Worm (Caenorhabditis elegans) whole organism, L3 larva: ENCODE measurements around the gene str-101.
"Not testable (repeated sequence)": the region's sequence is repeated elsewhere in the genome, so short reads cannot be mapped to it uniquely, and the experiment has no call there.

Experiments used
- R02D3.7 ChIP-seq: fragments of 150-350 bp; optimal IDR thresholded peaks from 2 replicates; lab custom pipeline; 2014; ENCODE audit warnings: missing biosample characterization, missing genetic modification characterization
- ZK546.5 ChIP-seq: sonication (generic microtip); optimal IDR thresholded peaks from 2 replicates; lab custom pipeline; 2017; ENCODE audit warnings: missing biosample characterization, missing genetic modification characterization
- ama-1 ChIP-seq: fragments of 150-350 bp; optimal IDR thresholded peaks from 2 replicates; lab custom pipeline; 2018
- ceh-16 ChIP-seq: sonication (generic microtip); optimal IDR thresholded peaks from 2 replicates; lab custom pipeline; 2017; ENCODE audit warnings: missing biosample characterization, missing genetic modification characterization
- daf-12 ChIP-seq: fragments of 150-350 bp; optimal IDR thresholded peaks from 2 replicates; lab custom pipeline; 2014; ENCODE audit warnings: missing biosample characterization, missing genetic modification reagents, missing genetic modification characterization
- elt-1 ChIP-seq: fragments of 150-350 bp; optimal IDR thresholded peaks from 2 replicates; lab custom pipeline; 2014; ENCODE audit warnings: missing biosample characterization, missing genetic modification characterization
- elt-2 ChIP-seq: sonication (generic microtip); optimal IDR thresholded peaks from 2 replicates; lab custom pipeline; 2016; ENCODE audit warnings: missing genetic modification reagents, mild to moderate bottlenecking, missing genetic modification characterization, missing compliant biosample characterization
- fkh-2 ChIP-seq: fragments of 150-350 bp; optimal IDR thresholded peaks from 2 replicates; lab custom pipeline; 2014; ENCODE audit warnings: missing biosample characterization, missing genetic modification reagents, missing genetic modification characterization
- fos-1 ChIP-seq: fragments of 150-350 bp; optimal IDR thresholded peaks from 2 replicates; lab custom pipeline; 2014; ENCODE audit warnings: missing biosample characterization, missing genetic modification characterization
- hmg-11 ChIP-seq: sonication (generic microtip); optimal IDR thresholded peaks from 2 replicates; lab custom pipeline; 2016; ENCODE audit warnings: missing genetic modification characterization, missing compliant biosample characterization
- lin-15B ChIP-seq: fragments of 150-350 bp; optimal IDR thresholded peaks from 2 replicates; lab custom pipeline; 2014; ENCODE audit warnings: missing biosample characterization, missing genetic modification characterization
- lin-39 ChIP-seq: fragments of 150-350 bp; optimal IDR thresholded peaks from 2 replicates; lab custom pipeline; 2018; ENCODE audit warnings: missing biosample characterization, missing genetic modification reagents, missing genetic modification characterization
- lsy-12 ChIP-seq: sonication (generic microtip); optimal IDR thresholded peaks from 2 replicates; lab custom pipeline; 2016; ENCODE audit warnings: mild to moderate bottlenecking, missing genetic modification characterization, missing compliant biosample characterization
- mdl-1 ChIP-seq: fragments of 150-350 bp; optimal IDR thresholded peaks from 2 replicates; lab custom pipeline; 2014; ENCODE audit warnings: missing biosample characterization, missing genetic modification characterization
- mml-1 ChIP-seq: fragments of 150-350 bp; sonication (generic microtip); optimal IDR thresholded peaks from 3 replicates; lab custom pipeline; 2014; ENCODE audit warnings: missing biosample characterization, missing genetic modification characterization
- nfya-1 ChIP-seq: sonication (generic microtip); optimal IDR thresholded peaks from 2 replicates; lab custom pipeline; 2017; ENCODE audit warnings: missing genetic modification characterization, mild to moderate bottlenecking, missing compliant biosample characterization, antibody characterized with exemption, moderate library complexity; ENCODE audit not compliant: insufficient read depth
- nhr-11 ChIP-seq: fragments of 150-350 bp; optimal IDR thresholded peaks from 2 replicates; lab custom pipeline; 2014; ENCODE audit warnings: missing biosample characterization, missing genetic modification characterization
- nhr-23 ChIP-seq: fragments of 150-350 bp; optimal IDR thresholded peaks from 2 replicates; lab custom pipeline; 2014; ENCODE audit warnings: missing biosample characterization, missing genetic modification reagents, missing genetic modification characterization
- nhr-237 ChIP-seq: fragments of 150-350 bp; optimal IDR thresholded peaks from 2 replicates; lab custom pipeline; 2014; ENCODE audit warnings: missing biosample characterization, missing genetic modification characterization
- nhr-25 ChIP-seq: sonication (generic microtip); optimal IDR thresholded peaks from 2 replicates; lab custom pipeline; 2017; ENCODE audit warnings: missing biosample characterization, missing genetic modification characterization
- nhr-67 ChIP-seq: fragments of 150-350 bp; optimal IDR thresholded peaks from 2 replicates; lab custom pipeline; 2014; ENCODE audit warnings: missing biosample characterization, missing genetic modification characterization
- nhr-76 ChIP-seq: fragments of 150-350 bp; sonication (generic microtip); optimal IDR thresholded peaks from 5 replicates; lab custom pipeline; 2014; ENCODE audit warnings: missing biosample characterization, missing genetic modification characterization
- nhr-77 ChIP-seq: fragments of 150-350 bp; optimal IDR thresholded peaks from 2 replicates; lab custom pipeline; 2014; ENCODE audit warnings: missing biosample characterization, missing genetic modification characterization
- pha-4 ChIP-seq: fragments of 150-350 bp; optimal IDR thresholded peaks from 2 replicates; lab custom pipeline; 2014; ENCODE audit warnings: missing biosample characterization, missing genetic modification reagents, missing genetic modification characterization
- skn-1 ChIP-seq: fragments of 150-350 bp; optimal IDR thresholded peaks from 2 replicates; lab custom pipeline; 2014; ENCODE audit warnings: missing biosample characterization, missing genetic modification characterization
- snpc-4 ChIP-seq: fragments of 150-350 bp; optimal IDR thresholded peaks from 2 replicates; lab custom pipeline; 2014; ENCODE audit warnings: missing biosample characterization, missing genetic modification characterization
- unc-62 ChIP-seq: fragments of 150-350 bp; sonication (generic microtip); optimal IDR thresholded peaks from 4 replicates; lab custom pipeline; 2014; ENCODE audit warnings: missing biosample characterization, missing genetic modification reagents, missing genetic modification characterization
- zag-1 ChIP-seq: fragments of 150-350 bp; optimal IDR thresholded peaks from 2 replicates; lab custom pipeline; 2014; ENCODE audit warnings: missing biosample characterization, missing genetic modification characterization
- ztf-4 ChIP-seq: fragments of 150-350 bp; optimal IDR thresholded peaks from 2 replicates; lab custom pipeline; 2014; ENCODE audit warnings: missing biosample characterization, missing genetic modification characterization

Gene str-101

DNA sequence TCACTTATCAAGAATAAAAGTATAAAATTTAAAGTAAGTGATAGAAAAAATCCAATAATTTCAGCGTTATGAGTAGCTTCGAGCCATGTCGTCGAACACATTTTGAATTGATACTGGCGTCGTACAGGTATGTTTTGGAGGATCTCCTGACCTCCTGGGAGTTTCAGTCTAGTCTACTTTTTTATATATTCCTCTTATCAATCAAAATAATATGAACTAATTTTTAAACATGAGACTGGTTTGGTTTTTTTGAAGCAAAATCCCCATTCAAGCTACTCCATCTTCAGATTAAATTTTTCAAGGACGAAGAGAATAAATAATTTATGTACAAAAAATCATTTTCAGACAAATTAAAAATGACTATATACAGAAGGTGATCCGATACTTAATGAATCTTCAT lies at the start of gene str-101:
Gene str-101, minus strand, starts transcription at position 101 of the 400 bp plus-strand sequence.
- TF ChIP-seq lsy-12 (tag; lab: Kevin White, UChicago) (no peak), fkh-2 (no peak), nhr-11 (tag; lab: Kevin White, UChicago) (no peak), hmg-11 (no peak), nhr-237 (tag; lab: Kevin White, UChicago) (no peak), ama-1 (lab: Kevin White, UChicago) (no peak), lin-39 (tag; lab: Kevin White, UChicago) (no peak), ZK546.5 (no peak), nhr-77 (tag; lab: Kevin White, UChicago) (no peak)

DNA sequence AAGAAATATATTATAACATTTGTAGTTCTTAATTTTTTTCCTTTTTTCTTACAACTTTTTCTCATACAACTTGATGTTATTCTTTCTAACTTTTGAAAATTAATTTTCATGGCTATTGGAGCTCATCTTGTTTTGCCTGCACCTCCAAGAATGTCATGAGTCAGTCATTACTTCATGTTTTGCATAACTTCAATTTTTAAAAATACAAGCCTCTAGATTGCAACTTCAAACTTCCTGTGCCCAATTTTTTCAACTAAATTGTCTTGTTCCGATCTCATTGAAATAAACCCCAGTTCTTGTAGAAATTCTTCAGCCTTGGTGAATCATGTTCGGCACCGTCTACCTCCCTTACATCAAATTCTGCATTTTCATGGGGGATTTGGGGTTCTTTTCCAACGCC lies 46.7 kb upstream of the str-101 start, which contains the start of gene str-9:
Gene str-9, plus strand, starts transcription at position 301 of the 400 bp plus-strand sequence.
- TF ChIP-seq pha-4 (tag; lab: Kevin White, UChicago) (no peak), nhr-25 (tag; lab: Kevin White, UChicago) (no peak)

DNA sequence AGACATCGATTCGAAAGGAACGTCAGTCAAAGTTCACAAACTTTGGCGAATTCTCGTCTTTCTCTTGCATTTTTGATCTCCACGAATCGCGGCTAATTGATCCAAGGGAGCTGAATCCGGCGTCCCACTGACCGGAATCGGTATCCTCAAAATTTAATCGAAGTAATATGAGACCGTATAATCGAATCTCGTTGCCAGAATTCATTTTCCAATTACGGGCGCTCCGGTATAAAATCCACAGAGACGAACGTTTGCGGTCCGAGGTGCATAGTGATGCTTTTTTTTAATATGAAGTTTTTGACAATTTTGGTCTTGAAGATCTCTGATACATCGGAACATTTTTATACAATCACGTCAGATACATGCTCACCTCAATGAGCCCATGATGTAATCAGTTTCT lies 45.8 kb upstream of the str-101 start:
- TF ChIP-seq R02D3.7 (tag; lab: Kevin White, UChicago) (no peak), pha-4 (tag; lab: Kevin White, UChicago) (no peak), nhr-23 (tag; lab: Kevin White, UChicago) (no peak)

DNA sequence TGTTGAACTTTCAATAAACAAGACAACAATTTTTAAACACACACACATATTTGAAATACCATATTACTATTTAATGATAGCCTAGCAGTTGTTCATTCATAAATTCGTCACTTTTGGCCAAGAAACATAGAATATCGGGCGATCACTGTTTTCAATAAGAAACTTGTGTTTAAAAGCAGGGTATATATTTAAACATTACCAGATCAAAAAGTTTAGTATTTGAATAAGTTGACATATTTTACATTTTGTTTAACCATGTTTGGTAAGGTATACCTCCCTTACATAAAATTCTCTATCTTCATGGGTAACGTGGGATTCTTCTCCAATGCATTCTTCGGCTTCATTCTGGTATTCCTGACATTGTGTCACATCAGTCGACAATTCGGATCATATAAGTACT lies 42.9 kb upstream of the str-101 start, which contains the start of gene str-8:
Gene str-8, plus strand, starts transcription at position 301 of the 400 bp plus-strand sequence.
- not testable (repeated sequence) for TF ChIP-seq fkh-2; nhr-76 (tag; lab: Kevin White, UChicago); lsy-12 (tag; lab: Kevin White, UChicago)
- TF ChIP-seq, all 47 proteins: peak for 0; not testable (repeated sequence) for 47

DNA sequence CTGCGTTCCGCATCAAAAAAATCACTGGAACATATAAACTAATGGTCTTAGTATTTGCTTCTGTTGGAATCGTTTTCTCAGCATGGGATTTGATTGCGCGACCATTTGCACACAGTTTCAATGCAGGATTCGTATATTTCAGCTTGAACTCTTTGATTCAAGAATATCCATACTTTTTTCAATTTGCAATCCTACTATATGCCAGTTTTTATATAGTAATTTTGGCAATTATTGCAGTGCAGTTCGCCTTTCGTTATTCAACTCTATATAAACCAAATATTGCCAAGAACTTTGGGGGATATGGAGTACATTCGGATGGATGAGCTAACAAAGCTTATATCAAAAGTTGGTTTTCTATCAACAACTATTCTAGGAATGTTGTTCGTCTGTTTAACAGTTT lies 41.1 kb upstream of the str-101 start, which contains the start of gene str-5:
Gene str-5, plus strand, starts transcription at position 301 of the 400 bp plus-strand sequence.
- TF ChIP-seq nhr-76 (tag; lab: Kevin White, UChicago); elt-2; ceh-16 (tag; lab: Kevin White, UChicago): not testable (repeated sequence)

DNA sequence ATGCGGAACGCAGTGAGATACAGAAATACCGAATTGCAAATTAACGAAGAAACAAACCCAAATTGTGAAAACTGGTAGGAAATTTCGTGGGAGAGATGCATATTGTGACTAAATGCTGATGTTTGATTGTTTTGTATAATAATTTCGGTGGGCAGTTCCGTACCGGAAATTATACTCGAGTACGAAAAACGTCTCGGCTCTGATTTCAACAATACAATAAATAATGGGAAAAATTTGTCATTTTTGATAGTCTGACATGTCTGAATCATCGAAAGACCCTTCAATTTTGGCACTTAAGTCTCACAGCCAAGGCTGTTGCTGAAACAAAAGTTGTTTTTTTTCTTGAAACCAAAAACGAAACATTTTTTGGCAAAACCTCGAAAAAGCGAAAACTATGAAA lies 40.3 kb upstream of the str-101 start, which contains the start of gene str-43:
Gene str-43, minus strand, starts transcription at position 101 of the 400 bp plus-strand sequence.
- no peak for TF ChIP-seq snpc-4
- no peak for TF ChIP-seq nhr-23 (tag; lab: Kevin White, UChicago)
- TF ChIP-seq elt-2: no peak
- no peak for TF ChIP-seq mdl-1 (tag; lab: Kevin White, UChicago)
- TF ChIP-seq lin-39 (tag; lab: Kevin White, UChicago): no peak
- TF ChIP-seq skn-1: no peak
- TF ChIP-seq nhr-25 (tag; lab: Kevin White, UChicago): no peak
- TF ChIP-seq nfya-1 (tag; lab: Kevin White, UChicago): no peak
- no peak for TF ChIP-seq ztf-4 (tag; lab: Kevin White, UChicago)
- TF ChIP-seq mml-1 (tag; lab: Kevin White, UChicago): no peak
- TF ChIP-seq zag-1 (tag; lab: Kevin White, UChicago): no peak
- TF ChIP-seq ama-1 (lab: Kevin White, UChicago): no peak
- TF ChIP-seq lin-15B: no peak
- TF ChIP-seq fkh-2: no peak
- TF ChIP-seq nhr-11 (tag; lab: Kevin White, UChicago): no peak
- no peak for TF ChIP-seq unc-62 (GFP tag; lab: Kevin White, UChicago)
- no peak for TF ChIP-seq nhr-67 (tag; lab: Kevin White, UChicago)
- no peak for TF ChIP-seq lsy-12 (tag; lab: Kevin White, UChicago)

DNA sequence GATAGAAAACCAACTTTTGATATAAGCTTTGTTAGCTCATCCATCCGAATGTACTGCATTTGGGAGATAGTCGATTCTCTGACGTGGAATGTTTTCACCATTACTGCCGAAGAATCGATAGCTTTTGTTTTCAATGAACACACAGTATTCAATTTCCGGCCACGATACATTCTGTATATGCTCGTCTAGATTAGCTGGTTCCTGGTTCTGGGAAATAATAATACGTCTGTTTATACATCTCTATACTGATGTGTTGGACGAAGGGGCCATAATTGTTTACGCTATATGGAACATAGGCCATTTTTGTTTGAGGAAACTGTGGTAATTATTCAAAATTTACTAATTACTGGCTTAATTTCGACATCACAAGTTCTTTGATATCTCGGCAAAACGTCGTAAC lies 38.3 kb upstream of the str-101 start, which contains the start of gene str-6:
Gene str-6, minus strand, starts transcription at position 101 of the 400 bp plus-strand sequence.
- TF ChIP-seq daf-12 (tag; lab: Kevin White, UChicago) (no peak), elt-1 (no peak), mml-1 (tag; lab: Kevin White, UChicago) (no peak), fos-1 (no peak)
